Fruit fly (Drosophila melanogaster) whole organism, embryonic: ENCODE measurements around the gene Rok.
A peak's percentile ranks its signal among the peaks of the same experiment; 100 is the strongest.

ENCODE experiments used
- Antp ChIP-seq: fragments of 200-800 bp; sonication (Bioruptor generic); optimal IDR thresholded peaks from 3 replicates; lab custom pipeline; 2016; ENCODE audit warnings: missing biosample characterization, missing genetic modification characterization
- Blimp-1 ChIP-seq: fragments of 200-800 bp; sonication (Bioruptor generic); optimal IDR thresholded peaks from 3 replicates; lab custom pipeline; 2018; ENCODE audit warnings: missing biosample characterization, missing genetic modification characterization, mild to moderate bottlenecking, moderate library complexity, missing genetic modification reagents
- CG10274 ChIP-seq: fragments of 200-800 bp; sonication (Bioruptor generic); optimal IDR thresholded peaks from 3 replicates; lab custom pipeline; 2017; ENCODE audit warnings: missing biosample characterization, mild to moderate bottlenecking, missing genetic modification characterization
- CG11085 ChIP-seq: fragments of 200-800 bp; sonication (Bioruptor generic); IDR thresholded peaks from 2 replicates; pipeline ENCODE4 v1.3.6; 2022; ENCODE audit warnings: missing biosample characterization, missing genetic modification characterization
- CG11456 ChIP-seq: fragments of 200-800 bp; sonication (Bioruptor generic); IDR thresholded peaks from 3 replicates; pipeline ENCODE4 v1.3.6; 2022; ENCODE audit warnings: missing biosample characterization, missing genetic modification characterization
- CG12744 ChIP-seq: fragments of 200-800 bp; sonication (Bioruptor generic); optimal IDR thresholded peaks from 2 replicates; lab custom pipeline; 2016; ENCODE audit warnings: missing biosample characterization, missing genetic modification characterization
- CG13287 ChIP-seq: fragments of 200-800 bp; sonication (Bioruptor generic); IDR thresholded peaks from 2 replicates; pipeline ENCODE4 v1.3.6; 2022; ENCODE audit warnings: missing biosample characterization, missing genetic modification characterization; ENCODE audit not compliant: partially characterized antibody
- CG17361 ChIP-seq: fragments of 200-800 bp; sonication (Bioruptor generic); IDR thresholded peaks from 3 replicates; pipeline ENCODE4 v1.3.6; 2022; ENCODE audit warnings: missing biosample characterization, missing genetic modification characterization
- CG17385 ChIP-seq: fragments of 200-800 bp; sonication (Bioruptor generic); optimal IDR thresholded peaks from 3 replicates; lab custom pipeline; 2018; ENCODE audit warnings: missing biosample characterization, mild to moderate bottlenecking, missing genetic modification characterization
- CG4424 ChIP-seq: fragments of 200-800 bp; sonication (Bioruptor generic); optimal IDR thresholded peaks from 3 replicates; lab custom pipeline; 2016; ENCODE audit warnings: missing biosample characterization, missing genetic modification characterization
- CG5180 ChIP-seq: fragments of 200-800 bp; sonication (Bioruptor generic); optimal IDR thresholded peaks from 3 replicates; lab custom pipeline; 2017; ENCODE audit warnings: missing biosample characterization, missing genetic modification characterization, mild to moderate bottlenecking, moderate library complexity, missing genetic modification reagents
- CG6683 ChIP-seq: fragments of 200-800 bp; sonication (Bioruptor generic); optimal IDR thresholded peaks from 2 replicates; lab custom pipeline; 2017; ENCODE audit warnings: missing biosample characterization, mild to moderate bottlenecking, missing genetic modification characterization, missing genetic modification reagents
- CG7556 ChIP-seq: fragments of 200-800 bp; sonication (Bioruptor generic); optimal IDR thresholded peaks from 2 replicates; lab custom pipeline; 2017; ENCODE audit warnings: missing biosample characterization, mild to moderate bottlenecking, missing genetic modification characterization
- CG7928 ChIP-seq: fragments of 200-800 bp; sonication (Bioruptor generic); optimal IDR thresholded peaks from 2 replicates; lab custom pipeline; 2017; ENCODE audit warnings: missing biosample characterization, mild to moderate bottlenecking, missing genetic modification characterization
- Dek ChIP-seq: fragments of 200-800 bp; sonication (Bioruptor generic); optimal IDR thresholded peaks from 3 replicates; lab custom pipeline; 2019; ENCODE audit warnings: missing biosample characterization, mild to moderate bottlenecking, missing genetic modification characterization, moderate library complexity
- Dip3 ChIP-seq: fragments of 200-800 bp; sonication (Bioruptor generic); optimal IDR thresholded peaks from 3 replicates; lab custom pipeline; 2016; ENCODE audit warnings: missing biosample characterization, missing genetic modification characterization
- Dll ChIP-seq: fragments of 200-800 bp; sonication (Bioruptor generic); IDR thresholded peaks from 4 replicates; pipeline ENCODE4 v1.3.6; 2022; ENCODE audit warnings: missing biosample characterization, missing genetic modification characterization; ENCODE audit not compliant: partially characterized antibody
- Doc2 ChIP-seq: fragments of 200-800 bp; sonication (Bioruptor generic); IDR thresholded peaks from 2 replicates; pipeline ENCODE4 v1.3.6; 2022; ENCODE audit warnings: missing biosample characterization, missing genetic modification characterization
- Drgx ChIP-seq: fragments of 200-800 bp; sonication (Bioruptor generic); IDR thresholded peaks from 2 replicates; pipeline ENCODE4 v1.3.6; 2022; ENCODE audit warnings: missing biosample characterization, missing genetic modification characterization
- GATAe ChIP-seq: fragments of 200-800 bp; sonication (Bioruptor generic); conservative IDR thresholded peaks from 2 replicates; pipeline ENCODE4 v1.3.6; 2022; ENCODE audit warnings: missing biosample characterization, missing genetic modification characterization
- Gsc ChIP-seq: fragments of 200-800 bp; sonication (Bioruptor generic); IDR thresholded peaks from 2 replicates; pipeline ENCODE4 v1.3.6; 2022; ENCODE audit warnings: missing biosample characterization, missing genetic modification characterization
- HLH4C ChIP-seq: fragments of 200-800 bp; sonication (Bioruptor generic); IDR thresholded peaks from 3 replicates; pipeline ENCODE4 v1.3.6; 2022; ENCODE audit warnings: missing biosample characterization, missing genetic modification characterization; ENCODE audit not compliant: partially characterized antibody
- Lhr ChIP-seq: fragments of 200-800 bp; sonication (Bioruptor generic); optimal IDR thresholded peaks from 3 replicates; lab custom pipeline; 2017; ENCODE audit warnings: mild to moderate bottlenecking, missing biosample characterization, missing genetic modification reagents, missing genetic modification characterization
- MESR4 ChIP-seq: fragments of 200-800 bp; sonication (Bioruptor generic); optimal IDR thresholded peaks from 2 replicates; lab custom pipeline; 2018; ENCODE audit warnings: missing biosample characterization, mild to moderate bottlenecking, missing genetic modification characterization, moderate library complexity
- Meics ChIP-seq: fragments of 200-800 bp; sonication (Bioruptor generic); optimal IDR thresholded peaks from 2 replicates; lab custom pipeline; 2017; ENCODE audit warnings: missing biosample characterization, mild to moderate bottlenecking, missing genetic modification characterization
- Nf-YA ChIP-seq: fragments of 200-800 bp; sonication (Bioruptor generic); IDR thresholded peaks from 2 replicates; pipeline ENCODE4 v1.3.6; 2022; ENCODE audit warnings: missing biosample characterization, missing genetic modification characterization
- NfI ChIP-seq: fragments of 200-800 bp; sonication (Bioruptor generic); optimal IDR thresholded peaks from 3 replicates; lab custom pipeline; 2018; ENCODE audit warnings: missing biosample characterization, mild to moderate bottlenecking, missing genetic modification characterization, moderate library complexity
- PHDP ChIP-seq: fragments of 200-800 bp; sonication (Bioruptor generic); optimal IDR thresholded peaks from 3 replicates; lab custom pipeline; 2018; ENCODE audit warnings: missing biosample characterization, mild to moderate bottlenecking, missing genetic modification characterization, moderate library complexity
- ab ChIP-seq: fragments of 200-800 bp; sonication (Bioruptor generic); optimal IDR thresholded peaks from 2 replicates; lab custom pipeline; 2016; ENCODE audit warnings: missing biosample characterization, missing genetic modification characterization
- ap ChIP-seq: fragments of 200-800 bp; sonication (Bioruptor generic); IDR thresholded peaks from 2 replicates; pipeline ENCODE4 v1.3.6; 2022; ENCODE audit warnings: missing biosample characterization, missing genetic modification characterization
- az2 ChIP-seq: fragments of 200-800 bp; sonication (Bioruptor generic); optimal IDR thresholded peaks from 3 replicates; lab custom pipeline; 2016; ENCODE audit warnings: missing biosample characterization, missing genetic modification characterization
- bab2 ChIP-seq: fragments of 200-800 bp; sonication (Bioruptor generic); optimal IDR thresholded peaks from 2 replicates; lab custom pipeline; 2016; ENCODE audit warnings: missing biosample characterization, missing genetic modification characterization
- bcd ChIP-seq: fragments of 200-800 bp; sonication (Bioruptor generic); optimal IDR thresholded peaks from 2 replicates; lab custom pipeline; 2017; ENCODE audit warnings: missing biosample characterization, mild to moderate bottlenecking, missing genetic modification characterization
- cad ChIP-seq: fragments of >200 bp; optimal IDR thresholded peaks from 2 replicates; lab custom pipeline; 2017; ENCODE audit warnings: missing biosample characterization, missing genetic modification characterization
- emc ChIP-seq: fragments of 200-800 bp; sonication (Bioruptor generic); optimal IDR thresholded peaks from 2 replicates; lab custom pipeline; 2016; ENCODE audit warnings: missing biosample characterization, missing genetic modification characterization
- ftz-f1 ChIP-seq: fragments of 200-800 bp; sonication (Bioruptor generic); optimal IDR thresholded peaks from 2 replicates; lab custom pipeline; 2016; ENCODE audit warnings: missing biosample characterization, missing genetic modification characterization
- gem ChIP-seq: fragments of 200-800 bp; sonication (Bioruptor generic); optimal IDR thresholded peaks from 2 replicates; lab custom pipeline; 2019; ENCODE audit warnings: missing biosample characterization, mild to moderate bottlenecking, missing genetic modification characterization, moderate library complexity
- knrl ChIP-seq: fragments of 200-800 bp; sonication (Bioruptor generic); IDR thresholded peaks from 3 replicates; pipeline ENCODE4 v1.3.6; 2022; ENCODE audit warnings: missing biosample characterization, missing genetic modification characterization; ENCODE audit not compliant: partially characterized antibody
- lab ChIP-seq: fragments of 200-800 bp; sonication (Bioruptor generic); optimal IDR thresholded peaks from 3 replicates; lab custom pipeline; 2017; ENCODE audit warnings: missing biosample characterization, missing genetic modification characterization, mild to moderate bottlenecking, moderate library complexity, missing genetic modification reagents
- pan ChIP-seq, 4 experiments: fragments of >200 bp in 3 of 4; fragments of 200-800 bp in 1 of 4; sonication (Bioruptor generic) in 1 of 4; optimal IDR thresholded peaks in 3 of 4; IDR thresholded peaks in 1 of 4; 2 replicates each; pipeline versions ENCODE4 v1.3.6 to Lab custom; 2017 to 2022; ENCODE audit warnings: missing biosample characterization in 2 of 4, missing genetic modification characterization in 2 of 4, mixed read lengths in 1 of 4
- phol ChIP-seq: fragments of 200-800 bp; sonication (Bioruptor generic); optimal IDR thresholded peaks from 3 replicates; lab custom pipeline; 2018; ENCODE audit warnings: missing biosample characterization, mild to moderate bottlenecking, missing genetic modification characterization, moderate library complexity
- salm ChIP-seq: fragments of 200-800 bp; sonication (Bioruptor generic); optimal IDR thresholded peaks from 2 replicates; lab custom pipeline; 2018; ENCODE audit warnings: missing biosample characterization, mild to moderate bottlenecking, missing genetic modification characterization
- sens ChIP-seq: fragments of 200-800 bp; sonication (Bioruptor generic); peaks from one replicate; lab custom pipeline; 2016; ENCODE audit warnings: missing biosample characterization, missing genetic modification characterization
- slbo ChIP-seq: fragments of 200-800 bp; sonication (Bioruptor generic); IDR thresholded peaks from 2 replicates; pipeline ENCODE4 v1.3.6; 2022; ENCODE audit warnings: missing biosample characterization, missing genetic modification characterization
- so ChIP-seq: fragments of 200-800 bp; sonication (Bioruptor generic); IDR thresholded peaks from 3 replicates; pipeline ENCODE4 v1.3.6; 2022; ENCODE audit warnings: missing biosample characterization, missing genetic modification characterization
- tio ChIP-seq: fragments of 200-800 bp; sonication (Bioruptor generic); optimal IDR thresholded peaks from 2 replicates; lab custom pipeline; 2017; ENCODE audit warnings: missing biosample characterization, missing genetic modification characterization, inconsistent platforms
- trem ChIP-seq: fragments of 200-800 bp; optimal IDR thresholded peaks from 3 replicates; lab custom pipeline; 2019; ENCODE audit warnings: missing biosample characterization, mild to moderate bottlenecking, missing genetic modification characterization, moderate library complexity
- unc-4 ChIP-seq: fragments of 200-800 bp; sonication (Bioruptor generic); IDR thresholded peaks from 2 replicates; pipeline ENCODE4 v1.3.6; 2022; ENCODE audit warnings: missing biosample characterization, missing genetic modification characterization; ENCODE audit not compliant: partially characterized antibody
- unpg ChIP-seq: fragments of 200-800 bp; sonication (Bioruptor generic); optimal IDR thresholded peaks from 3 replicates; lab custom pipeline; 2018; ENCODE audit warnings: missing biosample characterization, mild to moderate bottlenecking, missing genetic modification characterization, moderate library complexity
- zfh2 ChIP-seq: fragments of 200-800 bp; sonication (Bioruptor generic); optimal IDR thresholded peaks from 2 replicates; lab custom pipeline; 2016; ENCODE audit warnings: missing biosample characterization, missing genetic modification characterization

The Rok gene

dm6 chrX:16581703-16582102, 55.5 kb downstream of the Rok start (continued):
- TF ChIP-seq trem (tag; lab: Kevin White, UChicago) (no peak), CG7928 (GFP tag; lab: Kevin White, UChicago) (no peak), Dll (GFP tag; lab: Robert Waterston, UW) (no peak), CG11456 (GFP tag; lab: Robert Waterston, UW) (no peak), HLH4C (GFP tag; lab: Robert Waterston, UW) (no peak), sens (GFP tag; lab: Kevin White, UChicago) (peak; percentile 64), CG17385 (GFP tag; lab: Kevin White, UChicago) (no peak), Drgx (GFP tag; lab: Robert Waterston, UW) (no peak), so (GFP tag; lab: Robert Waterston, UW) (no peak), Nf-YA (no peak), tio (GFP tag; lab: Kevin White, UChicago) (no peak), CG10274 (GFP tag; lab: Kevin White, UChicago) (no peak), lab (GFP tag; lab: Kevin White, UChicago) (peak; percentile 31), Antp (GFP tag; lab: Kevin White, UChicago) (no peak), cad (GFP tag; lab: Kevin White, UChicago) (no peak), CG11085 (GFP tag; lab: Robert Waterston, UW) (no peak), ftz-f1 (no peak), ab (GFP tag; lab: Kevin White, UChicago) (no peak), emc (GFP tag; lab: Kevin White, UChicago) (no peak), unc-4 (no peak), Lhr (GFP tag; lab: Kevin White, UChicago) (no peak), CG6683 (GFP tag; lab: Kevin White, UChicago) (no peak), GATAe (GFP tag; lab: Robert Waterston, UW) (no peak), Meics (peak; percentile 45), zfh2 (GFP tag; lab: Kevin White, UChicago) (peak; percentile 39), Blimp-1 (GFP tag; lab: Kevin White, UChicago) (no peak), CG13287 (GFP tag; lab: Robert Waterston, UW) (no peak), CG17361 (GFP tag; lab: Robert Waterston, UW) (0 out of 3 replicates have a peak, but pooled peaks have one; percentile 15), slbo (GFP tag; lab: Robert Waterston, UW) (peak; percentile 31; the same call in 1 of the 2 replicates), Doc2 (GFP tag; lab: Robert Waterston, UW) (no peak), bcd (GFP tag; lab: Kevin White, UChicago) (peak; percentile 4), MESR4 (no peak)

dm6 chrX:16579978-16580377, 57.2 kb downstream of the Rok start:
- TF ChIP-seq Gsc (no peak), bab2 (GFP tag; lab: Kevin White, UChicago) (peak; percentile 8), Dip3 (GFP tag; lab: Kevin White, UChicago) (no peak), NfI (GFP tag; lab: Kevin White, UChicago) (peak; percentile 36), CG5180 (GFP tag; lab: Kevin White, UChicago) (peak; percentile 12), Dek (tag; lab: Kevin White, UChicago) (peak; percentile 17), CG17361 (GFP tag; lab: Robert Waterston, UW) (peak; percentile 63; the same call in 2 of the 3 replicates), unpg (GFP tag; lab: Kevin White, UChicago) (peak; percentile 41), Doc2 (GFP tag; lab: Robert Waterston, UW) (no peak), knrl (GFP tag; lab: Robert Waterston, UW) (no peak), PHDP (tag; lab: Kevin White, UChicago) (peak; percentile 57), CG7556 (GFP tag; lab: Kevin White, UChicago) (peak; percentile 74), az2 (GFP tag; lab: Kevin White, UChicago) (peak; percentile 20), CG4424 (peak; percentile 37), pan (optimal IDR thresholded peaks at IDR 0.05; lab: Kevin White, UChicago) (no peak), pan (GFP tag; optimal IDR thresholded peaks at IDR 0.05 in 1 of 2, IDR thresholded peaks at IDR 0.05 in 1 of 2) (peak in 1 of 2 experiments; percentile 42), CG12744 (GFP tag; lab: Kevin White, UChicago) (no peak), salm (tag; lab: Kevin White, UChicago) (no peak), phol (tag; lab: Kevin White, UChicago) (peak; percentile 59), ap (no peak), gem (tag; lab: Kevin White, UChicago) (peak; percentile 74)
